Worm (Caenorhabditis elegans): Measurements from ENCODE around the gene Y75B8A.19.

Gene Y75B8A.19

DNA sequence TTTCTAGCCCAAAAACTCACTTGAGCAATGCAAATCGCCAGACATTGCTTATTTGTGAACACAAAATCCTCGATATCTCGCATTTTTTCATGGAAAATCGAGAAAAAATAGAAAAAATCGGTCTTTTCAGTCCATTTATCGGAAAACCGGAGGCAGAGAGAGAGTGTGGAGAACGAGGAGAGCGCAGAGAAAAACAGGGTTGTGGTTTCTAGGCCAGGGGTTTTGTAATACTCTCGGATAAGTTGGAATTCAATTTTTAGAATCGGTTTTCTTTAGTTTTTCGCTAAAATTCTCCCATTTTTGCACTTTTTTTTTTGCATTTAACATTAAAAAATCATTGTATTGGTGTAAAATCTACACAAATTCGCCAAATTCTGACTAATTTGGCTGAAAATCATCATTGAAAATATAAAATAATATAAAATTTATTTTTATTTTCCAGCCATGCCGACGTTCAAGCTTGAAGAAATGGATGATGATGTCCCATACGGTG lies 47.2 kb downstream of the Y75B8A.19 start, which contains the start of the genes Y75B8A.24 and Y75B8A.25:
Gene Y75B8A.24 (minus strand): TSS at position 155 of the 493 bp plus-strand sequence.
Gene Y75B8A.25 (plus strand): TSS at position 443 of the 493 bp plus-strand sequence.
- TF ChIP-seq unc-62 (GFP tag; optimal IDR thresholded peaks at IDR 0.05) = no peak

DNA sequence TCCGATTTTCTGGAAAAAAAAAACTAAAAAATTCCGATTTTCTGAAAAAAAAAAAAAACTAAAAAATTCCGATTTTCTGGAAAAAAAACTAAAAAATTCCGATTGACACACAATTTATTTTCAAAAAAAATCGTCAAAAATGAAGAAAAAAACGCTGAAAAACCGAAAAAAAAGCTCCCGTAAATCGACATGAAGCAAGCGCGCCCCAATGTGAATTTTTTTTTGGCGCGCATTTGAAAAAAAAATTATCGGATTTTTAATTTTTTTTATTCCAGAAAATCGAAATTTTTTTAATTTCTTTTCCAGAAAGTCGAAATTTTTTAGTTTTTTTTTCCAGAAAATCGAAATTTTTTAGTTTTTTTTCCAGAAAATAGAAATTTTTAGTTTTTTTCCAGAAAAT lies 52.3 kb downstream of the Y75B8A.19 start:
- no peak for TF ChIP-seq unc-62 (GFP tag; optimal IDR thresholded peaks at IDR 0.05)
